Worm (Caenorhabditis elegans): ENCODE measurements around the gene ooc-3.
A peak's percentile ranks its signal among the peaks of the same experiment; 100 is the strongest.

ooc-3 gene

DNA sequence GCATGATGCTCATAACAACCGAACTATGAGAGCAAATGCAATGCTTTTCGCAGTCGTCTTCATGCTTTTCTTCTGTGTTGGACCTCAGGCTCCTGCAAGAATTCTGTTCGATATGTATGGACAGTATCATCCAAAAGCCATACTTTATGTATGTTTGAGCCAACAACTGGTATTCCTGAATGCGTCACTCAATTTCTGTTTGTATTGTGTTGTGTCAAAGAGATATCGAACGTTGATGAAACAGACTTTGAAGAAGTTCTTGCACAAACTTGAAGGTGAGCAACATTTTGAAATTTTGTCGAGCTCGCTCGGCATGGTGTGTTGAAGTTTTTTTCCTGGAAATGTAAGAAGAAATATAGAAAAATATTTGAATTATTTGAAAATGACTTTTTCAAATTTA, 17.8 kb upstream of the ooc-3 start:
- no peak for TF ChIP-seq gmeb-2 (tag; optimal IDR thresholded peaks at IDR 0.05)
- TF ChIP-seq pax-1 (tag; optimal IDR thresholded peaks at IDR 0.05) = no peak
- TF ChIP-seq ceh-19 (GFP tag; optimal IDR thresholded peaks at IDR 0.05) = no peak
- TF ChIP-seq pat-9 (tag; optimal IDR thresholded peaks at IDR 0.05) = no peak
- no peak for TF ChIP-seq C38D4.7 (GFP tag; optimal IDR thresholded peaks at IDR 0.05)
- TF ChIP-seq ttx-3 (tag; optimal IDR thresholded peaks at IDR 0.05) = no peak
- TF ChIP-seq hlh-13 (GFP tag; optimal IDR thresholded peaks at IDR 0.05) = no peak
- no peak for TF ChIP-seq elt-2 (tag; optimal IDR thresholded peaks at IDR 0.05)
- TF ChIP-seq ref-2 (tag; optimal IDR thresholded peaks at IDR 0.05) = no peak

DNA sequence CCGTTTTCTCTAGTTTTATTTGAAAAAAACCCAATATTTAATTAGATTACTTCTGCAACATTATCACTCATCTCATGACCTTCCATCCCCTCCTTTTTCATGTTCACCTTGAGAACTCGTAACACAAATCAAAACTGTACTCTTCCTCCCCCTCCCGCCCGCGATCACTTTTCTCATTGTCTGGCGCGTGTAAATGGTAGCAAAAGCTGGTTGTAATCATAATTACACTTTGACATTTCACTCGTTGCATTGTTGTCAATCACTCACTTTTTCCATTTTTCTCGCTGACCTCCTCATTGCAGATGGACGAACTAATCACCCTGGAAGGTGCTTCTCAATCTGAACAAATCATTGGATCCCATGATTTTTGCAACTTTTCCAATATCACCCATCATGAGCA, 15.3 kb upstream of the ooc-3 start, which contains the start of gene npr-41:
TSS of gene npr-41 (plus strand) at position 301 of the 400 bp plus-strand sequence.
- TF ChIP-seq ceh-22 (tag; optimal IDR thresholded peaks at IDR 0.05) (no peak), unc-55 (GFP tag; optimal IDR thresholded peaks at IDR 0.05) (no peak)

DNA sequence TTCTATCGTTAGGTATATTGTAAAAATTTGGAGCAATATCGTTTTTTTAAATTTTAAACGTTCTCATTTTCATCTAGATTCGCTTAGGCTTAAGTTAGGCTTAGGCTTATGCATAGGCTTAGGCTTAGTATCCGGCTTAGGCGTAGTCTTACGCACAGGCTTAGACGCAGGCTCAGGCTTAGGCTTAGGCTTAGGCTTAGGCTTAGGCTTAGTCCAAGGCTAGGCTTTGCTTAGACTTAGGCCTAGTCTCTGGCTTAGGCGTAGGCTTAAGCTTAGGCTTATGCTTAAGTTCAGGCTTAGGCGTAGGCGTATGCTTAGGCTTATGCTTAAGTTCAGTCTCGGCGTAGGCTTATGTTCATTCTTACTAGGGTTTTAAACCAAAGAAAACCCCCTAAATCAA, 8.6 kb upstream of the ooc-3 start:
- TF ChIP-seq madf-2 (tag; optimal IDR thresholded peaks at IDR 0.05) = no peak
- peak; percentile 2 for TF ChIP-seq dve-1 (tag; optimal IDR thresholded peaks at IDR 0.05)

DNA sequence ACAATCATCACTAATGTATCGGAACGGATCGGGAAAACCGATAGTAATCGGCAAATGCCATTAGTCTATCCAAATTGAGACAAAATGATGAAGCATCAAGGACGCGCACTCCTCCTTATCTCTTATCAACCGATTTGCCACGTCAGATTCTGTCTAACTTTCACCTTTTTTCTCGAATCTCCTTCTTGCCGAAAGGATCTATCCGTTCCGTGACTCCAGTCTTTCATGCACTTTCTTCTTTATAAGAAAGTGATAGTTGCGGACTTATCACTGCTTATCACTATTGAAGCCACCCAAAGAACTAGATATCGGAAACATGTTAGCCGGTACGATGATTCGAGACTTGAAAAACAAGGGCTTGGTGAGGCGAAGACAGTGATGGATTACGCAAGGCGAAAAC, 6.8 kb upstream of the ooc-3 start:
- TF ChIP-seq sox-4 (tag; optimal IDR thresholded peaks at IDR 0.05) = no peak
- no peak for TF ChIP-seq elt-4 (tag; optimal IDR thresholded peaks at IDR 0.05)
- TF ChIP-seq tbx-2 (tag; optimal IDR thresholded peaks at IDR 0.05) = no peak
- no peak for TF ChIP-seq pha-4 (tag; optimal IDR thresholded peaks at IDR 0.05)
- no peak for TF ChIP-seq pat-9 (tag; optimal IDR thresholded peaks at IDR 0.05)
- TF ChIP-seq hlh-13 (GFP tag; optimal IDR thresholded peaks at IDR 0.05) = no peak
- no peak for TF ChIP-seq Y22D7AL.16 (tag; optimal IDR thresholded peaks at IDR 0.05)
- TF ChIP-seq hlh-15 (tag; optimal IDR thresholded peaks at IDR 0.05) = no peak

DNA sequence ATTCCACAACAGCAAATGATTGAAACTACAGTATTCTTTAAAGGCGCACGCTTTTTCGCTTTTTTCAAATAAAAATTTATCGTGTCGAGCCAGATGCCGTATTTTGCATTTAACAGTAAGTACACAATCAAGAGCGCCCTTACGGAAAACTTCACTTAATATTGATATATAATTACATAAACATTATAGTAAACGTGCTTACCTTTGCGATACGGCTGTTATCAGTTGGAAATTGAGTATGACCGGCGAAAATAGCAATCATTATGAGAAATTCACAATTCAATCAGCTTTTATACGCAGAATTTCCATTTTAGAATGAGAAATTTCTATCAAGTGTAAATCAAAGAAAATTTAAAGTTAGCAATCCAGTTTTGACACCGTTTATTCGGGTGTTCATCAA, 5.1 kb upstream of the ooc-3 start, which contains the start of gene B0334.20:
TSS of gene B0334.20 (minus strand) at position 262 of the 400 bp plus-strand sequence.
- TF ChIP-seq tbx-7 (tag; optimal IDR thresholded peaks at IDR 0.05) (no peak), ets-4 (tag; optimal IDR thresholded peaks at IDR 0.05) (no peak), ceh-14 (tag; optimal IDR thresholded peaks at IDR 0.05) (no peak), unc-3 (GFP tag; conservative IDR thresholded peaks at IDR 0.05) (no peak), unc-3 (tag; optimal IDR thresholded peaks at IDR 0.05) (no peak), K09A11.1 (tag; optimal IDR thresholded peaks at IDR 0.05; ENCODE audit: insufficient read depth) (no peak), fkh-6 (tag; optimal IDR thresholded peaks at IDR 0.05) (no peak), sdc-2 (tag; optimal IDR thresholded peaks at IDR 0.05) (no peak), sox-4 (tag; optimal IDR thresholded peaks at IDR 0.05) (no peak), elt-4 (tag; optimal IDR thresholded peaks at IDR 0.05) (no peak), ceh-34 (tag; optimal IDR thresholded peaks at IDR 0.05) (no peak), odd-2 (tag; optimal IDR thresholded peaks at IDR 0.05) (no peak), sox-2 (GFP tag; IDR thresholded peaks at IDR 0.05) (no peak), nfya-1 (tag; optimal IDR thresholded peaks at IDR 0.05) (no peak), ceh-19 (GFP tag; optimal IDR thresholded peaks at IDR 0.05) (no peak), ahr-1 (tag; optimal IDR thresholded peaks at IDR 0.05) (no peak), pha-2 (tag; optimal IDR thresholded peaks at IDR 0.05) (no peak), tbx-2 (tag; optimal IDR thresholded peaks at IDR 0.05) (no peak), ceh-6 (GFP tag; optimal IDR thresholded peaks at IDR 0.05) (no peak), nhr-232 (tag; optimal IDR thresholded peaks at IDR 0.05) (no peak), pha-4 (tag; optimal IDR thresholded peaks at IDR 0.05) (no peak)
